Worm (Caenorhabditis elegans): Measurements from ENCODE around the gene glb-22.

The glb-22 gene

ce11 chrV:14576745-14577373 lies 23.2 kb upstream of the glb-22 start:
- TF ChIP-seq lsy-2 (tag; optimal IDR thresholded peaks at IDR 0.05) (peak in 1 of 2 experiments; percentile 8), aly-2 (tag; optimal IDR thresholded peaks at IDR 0.05) (no peak), elt-3 (tag; optimal IDR thresholded peaks at IDR 0.05) (no peak), F13H6.1 (tag; optimal IDR thresholded peaks at IDR 0.05) (peak; percentile 44)

ce11 chrV:14579619-14580018 lies 20.5 kb upstream of the glb-22 start, which contains the start of gene gar-3:
Gene gar-3 (minus strand): TSS chrV:14579719.
- no peak for TF ChIP-seq elt-3 (tag; optimal IDR thresholded peaks at IDR 0.05)
- TF ChIP-seq unc-39 (tag; optimal IDR thresholded peaks at IDR 0.05), result no peak
- no peak for TF ChIP-seq nhr-23 (tag; optimal IDR thresholded peaks at IDR 0.05)
- TF ChIP-seq unc-55 (GFP tag; optimal IDR thresholded peaks at IDR 0.05), result peak; percentile 45
- no peak for TF ChIP-seq skn-1 (tag; optimal IDR thresholded peaks at IDR 0.05)

ce11 chrV:14585351-14585750 lies 14.7 kb upstream of the glb-22 start, which contains the start of gene Y40H4A.2:
Gene Y40H4A.2 (minus strand): TSS chrV:14585451.
- TF ChIP-seq ztf-4 (tag; optimal IDR thresholded peaks at IDR 0.05) (no peak), C34F6.9 (tag; optimal IDR thresholded peaks at IDR 0.05) (no peak), lin-11 (tag; optimal IDR thresholded peaks at IDR 0.05) (no peak), mdl-1 (tag; optimal IDR thresholded peaks at IDR 0.05) (no peak), nhr-6 (tag; optimal IDR thresholded peaks at IDR 0.05) (no peak), lin-39 (tag; optimal IDR thresholded peaks at IDR 0.05) (no peak), gmeb-1 (tag; optimal IDR thresholded peaks at IDR 0.05) (no peak), fos-1 (tag; optimal IDR thresholded peaks at IDR 0.05) (no peak), ceh-16 (tag; optimal IDR thresholded peaks at IDR 0.05) (no peak), nhr-25 (tag; optimal IDR thresholded peaks at IDR 0.05) (no peak), nhr-237 (tag; optimal IDR thresholded peaks at IDR 0.05) (no peak), unc-55 (GFP tag; optimal IDR thresholded peaks at IDR 0.05) (no peak), sma-9 (GFP tag; optimal IDR thresholded peaks at IDR 0.05) (no peak), sma-9 (tag; optimal IDR thresholded peaks at IDR 0.05) (no peak), R02D3.7 (tag; optimal IDR thresholded peaks at IDR 0.05) (no peak), ZK546.5 (tag; optimal IDR thresholded peaks at IDR 0.05) (no peak), ama-1 (optimal IDR thresholded peaks at IDR 0.05) (no peak), nhr-10 (tag; optimal IDR thresholded peaks at IDR 0.05) (no peak), ceh-82 (tag; optimal IDR thresholded peaks at IDR 0.05) (no peak), nhr-129 (tag; optimal IDR thresholded peaks at IDR 0.05) (no peak)

ce11 chrV:14594103-14594502 lies 6.0 kb upstream of the glb-22 start:
- no peak for TF ChIP-seq unc-62 (GFP tag; optimal IDR thresholded peaks at IDR 0.05)
- no peak for TF ChIP-seq mbf-1 (tag; optimal IDR thresholded peaks at IDR 0.05)
- no peak for TF ChIP-seq lin-39 (tag; optimal IDR thresholded peaks at IDR 0.05)
- no peak for TF ChIP-seq nhr-25 (tag; optimal IDR thresholded peaks at IDR 0.05)
- TF ChIP-seq ztf-11 (tag; optimal IDR thresholded peaks at IDR 0.05), result no peak
- TF ChIP-seq nhr-11 (tag; optimal IDR thresholded peaks at IDR 0.05), result no peak
- no peak for TF ChIP-seq aly-2 (tag; optimal IDR thresholded peaks at IDR 0.05)
- no peak for TF ChIP-seq Y55F3AM.14 (GFP tag; optimal IDR thresholded peaks at IDR 0.05)
- no peak for TF ChIP-seq lin-11 (tag; optimal IDR thresholded peaks at IDR 0.05)
- no peak for TF ChIP-seq nhr-6 (tag; optimal IDR thresholded peaks at IDR 0.05)
- TF ChIP-seq crh-2 (tag; optimal IDR thresholded peaks at IDR 0.05), result no peak
- no peak for TF ChIP-seq ztf-1 (GFP tag; conservative IDR thresholded peaks at IDR 0.05)

- TF ChIP-seq sma-3 (GFP tag; optimal IDR thresholded peaks at IDR 0.05) (no peak), F13H6.1 (tag; optimal IDR thresholded peaks at IDR 0.05) (no peak), crh-2 (tag; optimal IDR thresholded peaks at IDR 0.05) (no peak), fos-1 (tag; optimal IDR thresholded peaks at IDR 0.05) (no peak), ceh-16 (tag; optimal IDR thresholded peaks at IDR 0.05) (no peak), lin-11 (tag; optimal IDR thresholded peaks at IDR 0.05) (no peak), nhr-237 (tag; optimal IDR thresholded peaks at IDR 0.05) (no peak), mbf-1 (tag; optimal IDR thresholded peaks at IDR 0.05) (no peak), ztf-4 (tag; optimal IDR thresholded peaks at IDR 0.05) (no peak), peb-1 (tag; optimal IDR thresholded peaks at IDR 0.05) (no peak), lsy-2 (tag; optimal IDR thresholded peaks at IDR 0.05) (no peak), nhr-10 (tag; optimal IDR thresholded peaks at IDR 0.05) (no peak), ztf-11 (tag; optimal IDR thresholded peaks at IDR 0.05) (no peak), snpc-4 (tag; optimal IDR thresholded peaks at IDR 0.05) (no peak), elt-1 (tag; optimal IDR thresholded peaks at IDR 0.05) (no peak), unc-39 (tag; optimal IDR thresholded peaks at IDR 0.05) (no peak), blmp-1 (tag; optimal IDR thresholded peaks at IDR 0.05; ENCODE audit: insufficient read depth) (no peak)
These were observed 5.1 kb upstream of the glb-22 start for ce11 chrV:14594943-14595342.

Data from whole organism, L2 larva.